Worm (Caenorhabditis elegans) whole organism, L1 larva: ENCODE data around the gene sre-15.

Experiments
- C04F5.9 ChIP-seq: sonication (generic microtip); optimal IDR thresholded peaks from 2 replicates; lab custom pipeline; 2016; ENCODE audit warnings: missing genetic modification characterization, missing compliant biosample characterization
- C16A3.4 ChIP-seq: fragments of 150-350 bp; optimal IDR thresholded peaks from 2 replicates; lab custom pipeline; 2014; ENCODE audit warnings: missing biosample characterization, missing genetic modification characterization
- aha-1 ChIP-seq: fragments of 150-350 bp; optimal IDR thresholded peaks from 2 replicates; lab custom pipeline; 2014; ENCODE audit warnings: missing biosample characterization, missing genetic modification characterization
- ceh-88 ChIP-seq: fragments of 200-800 bp; sonication (Bioruptor generic); IDR thresholded peaks from 2 replicates; pipeline ENCODE4 v1.3.6; 2022; ENCODE audit warnings: missing genetic modification characterization, missing compliant biosample characterization
- efl-1 ChIP-seq, 4 experiments: fragments of 150-350 bp; optimal IDR thresholded peaks in 3 of 4; peaks in 1 of 4; 1 replicate in 1 of 4; 2 replicates in 3 of 4; lab custom pipeline; 2014; ENCODE audit warnings: missing biosample characterization in 2 of 4, missing genetic modification characterization in 2 of 4, missing genetic modification reagents in 2 of 4
- elt-2 ChIP-seq: sonication (generic microtip); optimal IDR thresholded peaks from 2 replicates; lab custom pipeline; 2016; ENCODE audit warnings: missing genetic modification characterization, mild to moderate bottlenecking, inconsistent platforms, missing compliant biosample characterization, missing genetic modification reagents
- ets-5 ChIP-seq: fragments of 200-800 bp; sonication (Bioruptor generic); IDR thresholded peaks from 2 replicates; pipeline ENCODE4 v1.3.6; 2022; ENCODE audit warnings: missing genetic modification characterization, missing compliant biosample characterization
- fkh-8 ChIP-seq: sonication (generic microtip); optimal IDR thresholded peaks from 2 replicates; lab custom pipeline; 2016; ENCODE audit warnings: mild to moderate bottlenecking, missing genetic modification characterization, missing compliant biosample characterization
- grh-1 ChIP-seq: fragments of 200-800 bp; sonication (Bioruptor generic); IDR thresholded peaks from 2 replicates; pipeline ENCODE4 v1.3.6; 2022; ENCODE audit warnings: missing genetic modification reagents, missing genetic modification characterization, missing compliant biosample characterization
- hlh-4 ChIP-seq: sonication (generic microtip); optimal IDR thresholded peaks from 2 replicates; lab custom pipeline; 2016; ENCODE audit warnings: mild to moderate bottlenecking, missing genetic modification characterization, missing compliant biosample characterization
- jun-1 ChIP-seq: fragments of 150-350 bp; optimal IDR thresholded peaks from 2 replicates; lab custom pipeline; 2014; ENCODE audit warnings: missing biosample characterization, missing genetic modification reagents, missing genetic modification characterization
- lin-14 ChIP-seq: fragments of 200-800 bp; sonication (Bioruptor generic); optimal IDR thresholded peaks from 2 replicates; lab custom pipeline; 2018; ENCODE audit warnings: mild to moderate bottlenecking, missing genetic modification characterization, moderate library complexity, missing compliant biosample characterization
- lin-35 ChIP-seq, 2 experiments: fragments of 150-350 bp; optimal IDR thresholded peaks; 2 replicates each; lab custom pipeline; 2014; ENCODE audit warnings: missing biosample characterization in 2 of 2, missing genetic modification characterization in 2 of 2, missing genetic modification reagents in 2 of 2
- lin-39 ChIP-seq: fragments of 150-350 bp; optimal IDR thresholded peaks from 2 replicates; lab custom pipeline; 2014; ENCODE audit warnings: missing biosample characterization, missing genetic modification reagents, missing genetic modification characterization
- mdl-1 ChIP-seq, 2 experiments: fragments of 150-350 bp; optimal IDR thresholded peaks; 2 replicates each; lab custom pipeline; 2014 to 2017; ENCODE audit warnings: missing biosample characterization in 2 of 2, missing genetic modification characterization in 2 of 2, inconsistent platforms in 1 of 2
- mef-2 ChIP-seq: fragments of 150-350 bp; optimal IDR thresholded peaks from 2 replicates; lab custom pipeline; 2014; ENCODE audit warnings: missing biosample characterization, missing genetic modification characterization
- mep-1 ChIP-seq: fragments of 150-350 bp; optimal IDR thresholded peaks from 2 replicates; lab custom pipeline; 2014; ENCODE audit warnings: missing biosample characterization, missing genetic modification characterization
- nhr-237 ChIP-seq: fragments of 150-350 bp; optimal IDR thresholded peaks from 2 replicates; lab custom pipeline; 2014; ENCODE audit warnings: missing biosample characterization, missing genetic modification characterization
- nhr-71 ChIP-seq: sonication (generic microtip); optimal IDR thresholded peaks from 2 replicates; lab custom pipeline; 2016; ENCODE audit warnings: mild to moderate bottlenecking, missing genetic modification characterization, moderate library complexity, missing compliant biosample characterization
- nhr-76 ChIP-seq: sonication (generic microtip); optimal IDR thresholded peaks from 2 replicates; lab custom pipeline; 2017; ENCODE audit warnings: missing biosample characterization, missing genetic modification characterization
- nhr-77 ChIP-seq: fragments of 150-350 bp; optimal IDR thresholded peaks from 2 replicates; lab custom pipeline; 2014; ENCODE audit warnings: missing biosample characterization, missing genetic modification characterization
- nhr-90 ChIP-seq: sonication (generic microtip); optimal IDR thresholded peaks from 2 replicates; lab custom pipeline; 2016; ENCODE audit warnings: mild to moderate bottlenecking, missing genetic modification characterization, missing compliant biosample characterization; ENCODE audit not compliant: poor library complexity
- pax-3 ChIP-seq: fragments of 200-800 bp; sonication (Bioruptor generic); optimal IDR thresholded peaks from 2 replicates; lab custom pipeline; 2018; ENCODE audit warnings: mild to moderate bottlenecking, missing genetic modification characterization, moderate library complexity, missing compliant biosample characterization
- skn-1 ChIP-seq: fragments of 150-350 bp; optimal IDR thresholded peaks from 2 replicates; lab custom pipeline; 2014; ENCODE audit warnings: missing biosample characterization, missing genetic modification characterization
- snpc-4 ChIP-seq: fragments of 150-350 bp; optimal IDR thresholded peaks from 2 replicates; lab custom pipeline; 2014; ENCODE audit warnings: missing biosample characterization, missing genetic modification characterization
- sox-4 ChIP-seq: sonication (generic microtip); optimal IDR thresholded peaks from 2 replicates; lab custom pipeline; 2016; ENCODE audit warnings: missing genetic modification characterization, missing compliant biosample characterization
- sptf-1 ChIP-seq: fragments of 150-350 bp; optimal IDR thresholded peaks from 2 replicates; lab custom pipeline; 2014; ENCODE audit warnings: missing biosample characterization, missing genetic modification characterization
- tbx-2 ChIP-seq: sonication (generic microtip); optimal IDR thresholded peaks from 2 replicates; lab custom pipeline; 2016; ENCODE audit warnings: missing genetic modification characterization, missing compliant biosample characterization
- tlp-1 ChIP-seq: fragments of 150-350 bp; optimal IDR thresholded peaks from 2 replicates; lab custom pipeline; 2014; ENCODE audit warnings: missing biosample characterization, missing genetic modification characterization
- unc-62 ChIP-seq: fragments of 150-350 bp; optimal IDR thresholded peaks from 2 replicates; lab custom pipeline; 2014; ENCODE audit warnings: missing biosample characterization, missing genetic modification reagents, missing genetic modification characterization
- unc-86 ChIP-seq: sonication (generic microtip); optimal IDR thresholded peaks from 2 replicates; lab custom pipeline; 2016; ENCODE audit warnings: missing genetic modification characterization, missing compliant biosample characterization

sre-15 gene

DNA sequence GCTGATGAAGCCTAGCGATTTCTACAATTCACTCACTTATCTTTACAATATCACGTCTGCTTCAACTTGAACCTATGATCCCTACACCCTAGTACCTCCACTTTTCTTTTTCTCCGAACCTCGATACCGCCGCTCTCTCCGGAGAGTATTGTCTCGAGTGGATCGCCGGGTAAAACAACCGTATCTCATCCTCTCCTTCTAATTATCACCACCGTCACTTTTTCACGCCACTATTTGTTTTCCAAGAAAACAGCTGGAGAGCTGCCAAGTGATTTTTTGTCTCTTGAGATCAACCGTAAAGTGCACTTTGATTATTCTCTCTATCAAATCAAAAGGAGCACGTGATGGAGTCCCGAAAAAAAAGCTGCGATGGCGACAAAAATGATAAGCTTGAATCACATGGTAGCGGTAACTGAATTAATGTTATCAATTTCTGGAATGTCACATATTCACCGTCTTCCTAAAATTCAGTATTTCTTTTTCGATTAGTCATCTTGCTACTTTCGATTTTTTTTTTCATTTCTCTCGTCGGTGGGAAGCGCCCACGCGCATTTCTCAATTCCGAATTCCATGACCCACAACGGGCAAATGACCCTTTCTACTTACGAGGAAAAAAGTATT lies 45.0 kb downstream of the sre-15 start (continued):
- TF ChIP-seq nhr-76 (no peak), nhr-90 (peak; percentile 34), nhr-77 (tag; lab: Kevin White, UChicago) (peak; percentile 66), mdl-1 (tag; optimal IDR thresholded peaks at IDR 0.05; lab: Kevin White, UChicago) (peak in 1 of 2 experiments; percentile 12)

DNA sequence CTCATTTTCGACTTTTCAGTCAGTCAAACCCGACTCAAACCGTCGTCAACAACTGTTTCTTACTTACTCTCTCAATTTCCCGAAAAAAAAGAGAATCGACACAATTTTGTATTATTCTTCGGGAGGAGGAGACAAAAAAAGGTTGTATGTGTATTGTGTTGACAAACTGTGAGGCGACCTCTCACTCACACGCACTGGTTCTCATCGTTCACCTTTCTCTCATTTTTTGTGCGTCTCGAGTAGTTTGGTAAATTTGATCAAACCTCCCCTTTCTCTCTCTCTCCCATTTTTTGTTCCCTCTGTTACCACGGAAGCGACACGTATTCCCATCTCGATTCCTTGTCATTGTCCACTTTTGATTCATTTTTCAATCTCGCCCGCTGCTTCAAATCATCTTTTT lies 45.8 kb downstream of the sre-15 start:
- TF ChIP-seq snpc-4 (tag; lab: Kevin White, UChicago) (no peak), efl-1 (optimal IDR thresholded peaks at IDR 0.05; lab: Kevin White, UChicago) (no peak), efl-1 (GFP tag; optimal IDR thresholded peaks at IDR 0.05 in 1 of 2; lab: Kevin White, UChicago) (peak in 1 of 2 experiments; percentile 55), nhr-77 (tag; lab: Kevin White, UChicago) (peak; percentile 32), lin-14 (GFP tag; lab: Kevin White, UChicago) (peak; percentile 68), unc-62 (GFP tag; lab: Kevin White, UChicago) (no peak), skn-1 (tag; lab: Kevin White, UChicago) (no peak), tbx-2 (tag; lab: Kevin White, UChicago) (peak; percentile 36)

DNA sequence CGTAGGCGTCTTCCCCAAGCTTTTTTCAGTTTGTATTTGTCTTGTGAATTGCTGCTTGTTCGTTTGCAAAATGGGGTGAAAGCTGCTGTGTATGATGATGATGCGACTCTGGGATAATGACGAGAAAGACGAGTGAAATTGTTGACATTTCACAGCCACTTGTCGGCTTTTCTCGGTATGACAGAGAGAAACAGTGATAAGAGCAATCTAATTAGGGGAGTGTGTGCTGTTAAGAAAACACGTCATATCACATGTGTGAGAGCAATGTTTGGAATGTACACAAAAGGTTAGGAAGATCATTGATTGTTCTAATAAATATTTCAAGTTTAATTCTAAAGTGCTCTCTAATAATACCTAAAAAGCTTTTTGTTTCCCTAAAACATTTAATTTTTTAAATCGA lies 46.9 kb downstream of the sre-15 start:
- no peak for TF ChIP-seq hlh-4 (tag; lab: Kevin White, UChicago)
- TF ChIP-seq lin-35 (GFP tag; optimal IDR thresholded peaks at IDR 0.05; lab: Kevin White, UChicago), result peak in 1 of 2 experiments; percentile 5
- no peak for TF ChIP-seq C04F5.9 (tag; lab: Kevin White, UChicago)
- TF ChIP-seq lin-39 (tag; lab: Kevin White, UChicago), result no peak
- no peak for TF ChIP-seq sox-4 (tag; lab: Kevin White, UChicago)
- TF ChIP-seq efl-1 (optimal IDR thresholded peaks at IDR 0.05; lab: Kevin White, UChicago), result no peak
- peak in 1 of 2 experiments; percentile 16 for TF ChIP-seq efl-1 (GFP tag; optimal IDR thresholded peaks at IDR 0.05 in 1 of 2; lab: Kevin White, UChicago)
- no peak for TF ChIP-seq nhr-237
- TF ChIP-seq sptf-1 (tag; lab: Kevin White, UChicago), result no peak
- no peak for TF ChIP-seq grh-1 (GFP tag; lab: Robert Waterston, UW)
- no peak for TF ChIP-seq tlp-1 (tag; lab: Kevin White, UChicago)
- TF ChIP-seq ceh-88, result no peak
- no peak for TF ChIP-seq aha-1 (tag; lab: Kevin White, UChicago)
- no peak for TF ChIP-seq fkh-8 (tag; lab: Kevin White, UChicago)
- TF ChIP-seq pax-3 (tag; lab: Kevin White, UChicago), result no peak
- TF ChIP-seq jun-1 (tag; lab: Kevin White, UChicago), result peak; percentile 2
- TF ChIP-seq unc-86 (tag; lab: Kevin White, UChicago), result no peak
- no peak for TF ChIP-seq mep-1 (tag; lab: Kevin White, UChicago)
- TF ChIP-seq snpc-4 (tag; lab: Kevin White, UChicago), result no peak
- TF ChIP-seq nhr-71 (tag; lab: Kevin White, UChicago), result peak; percentile 18
- TF ChIP-seq ets-5 (GFP tag; lab: Robert Waterston, UW), result no peak
- TF ChIP-seq elt-2 (tag; lab: Kevin White, UChicago), result peak; percentile 71

DNA sequence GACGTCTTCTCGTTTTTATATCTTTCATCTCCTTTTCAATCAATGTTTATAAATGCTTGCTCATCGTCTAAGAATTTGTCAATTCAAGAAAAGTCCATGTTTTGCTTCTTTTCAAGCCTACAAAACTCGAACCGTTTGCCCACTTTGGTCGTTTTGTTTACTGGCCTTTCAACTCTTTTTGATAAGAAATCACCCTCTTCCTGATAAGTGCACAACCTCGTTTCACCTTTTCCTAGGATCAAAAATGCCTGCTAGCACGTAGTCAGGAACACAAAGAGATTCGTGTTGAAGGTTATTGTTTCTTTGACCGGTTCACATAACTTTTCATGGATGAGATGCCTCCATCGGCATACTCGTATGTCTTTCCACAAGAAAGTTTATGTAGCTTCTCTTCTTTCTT lies 48.0 kb downstream of the sre-15 start:
- TF ChIP-seq mep-1 (tag; lab: Kevin White, UChicago) (no peak), skn-1 (tag; lab: Kevin White, UChicago) (no peak), ceh-88 (no peak), mef-2 (tag; lab: Kevin White, UChicago) (no peak), snpc-4 (tag; lab: Kevin White, UChicago) (no peak), elt-2 (tag; lab: Kevin White, UChicago) (no peak)

DNA sequence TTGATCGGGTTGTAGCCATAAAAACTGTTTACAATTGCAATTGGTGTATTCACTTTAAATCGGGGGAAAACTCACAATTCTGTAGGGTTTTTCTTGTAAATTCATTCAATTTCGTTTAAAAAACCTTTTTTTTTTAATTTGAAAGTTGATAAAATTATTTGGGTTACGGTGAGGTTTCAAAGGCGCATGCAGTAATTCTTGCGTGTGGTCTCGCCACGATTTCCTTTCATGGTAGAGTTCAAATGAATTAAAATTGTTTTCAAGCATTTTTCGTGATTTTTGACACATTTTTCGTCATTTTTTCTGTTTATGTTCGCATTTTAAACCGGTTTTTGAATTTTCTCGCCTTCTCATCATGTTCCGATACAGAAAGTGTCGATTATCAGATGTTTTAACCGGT lies 49.9 kb downstream of the sre-15 start:
- TF ChIP-seq efl-1 (optimal IDR thresholded peaks at IDR 0.05; lab: Kevin White, UChicago), result no peak
- TF ChIP-seq efl-1 (GFP tag; optimal IDR thresholded peaks at IDR 0.05 in 1 of 2; lab: Kevin White, UChicago), result peak in 1 of 2 experiments; percentile 46
- TF ChIP-seq C16A3.4 (tag; lab: Kevin White, UChicago), result no peak
- TF ChIP-seq, all 84 proteins: peak for 1
